Worm (Caenorhabditis elegans) whole organism, late embryonic: ENCODE measurements around the gene tctn-1.
"Not testable (repeated sequence)": the region's sequence is repeated elsewhere in the genome, so short reads cannot be mapped to it uniquely, and the experiment has no call there.

Source experiments
- ama-1 ChIP-seq: fragments of 150-350 bp; optimal IDR thresholded peaks from 2 replicates; lab custom pipeline; 2014
- ceh-6 ChIP-seq: fragments of 200-800 bp; sonication (Bioruptor generic); optimal IDR thresholded peaks from 2 replicates; lab custom pipeline; 2018; ENCODE audit warnings: mild to moderate bottlenecking, missing genetic modification characterization, missing compliant biosample characterization
- dmd-4 ChIP-seq: sonication (generic microtip); optimal IDR thresholded peaks from 2 replicates; lab custom pipeline; 2016; ENCODE audit warnings: borderline replicate concordance, missing genetic modification characterization, missing compliant biosample characterization
- fkh-10 ChIP-seq: fragments of 150-350 bp; optimal IDR thresholded peaks from 2 replicates; lab custom pipeline; 2014; ENCODE audit warnings: missing biosample characterization, missing genetic modification reagents, missing genetic modification characterization
- hlh-30 ChIP-seq: sonication (generic microtip); optimal IDR thresholded peaks from 2 replicates; lab custom pipeline; 2017; ENCODE audit warnings: antibody characterized with exemption, missing genetic modification characterization, missing compliant biosample characterization; ENCODE audit not compliant: insufficient read depth
- hlh-6 ChIP-seq: sonication (generic microtip); optimal IDR thresholded peaks from 2 replicates; lab custom pipeline; 2016; ENCODE audit warnings: missing genotype, missing genetic modification characterization, missing compliant biosample characterization
- madf-2 ChIP-seq: sonication (generic microtip); optimal IDR thresholded peaks from 2 replicates; lab custom pipeline; 2017; ENCODE audit warnings: missing genetic modification characterization, missing compliant biosample characterization
- nhr-11 ChIP-seq: fragments of 150-350 bp; optimal IDR thresholded peaks from 2 replicates; lab custom pipeline; 2014; ENCODE audit warnings: missing biosample characterization, missing genetic modification characterization
- pqm-1 ChIP-seq: sonication (generic microtip); optimal IDR thresholded peaks from 2 replicates; lab custom pipeline; 2016; ENCODE audit warnings: missing genetic modification characterization, missing compliant biosample characterization
- pros-1 ChIP-seq: fragments of 150-350 bp; optimal IDR thresholded peaks from 2 replicates; lab custom pipeline; 2014; ENCODE audit warnings: missing biosample characterization, missing genetic modification reagents, missing genetic modification characterization
- sdc-2 ChIP-seq: sonication (generic microtip); optimal IDR thresholded peaks from 2 replicates; lab custom pipeline; 2016; ENCODE audit warnings: missing genotype, missing genetic modification characterization, missing compliant biosample characterization
- sox-4 ChIP-seq: sonication (generic microtip); optimal IDR thresholded peaks from 2 replicates; lab custom pipeline; 2017; ENCODE audit warnings: mild to moderate bottlenecking, missing genetic modification characterization, inconsistent platforms, missing compliant biosample characterization
- tbx-2 ChIP-seq: sonication (generic microtip); optimal IDR thresholded peaks from 2 replicates; lab custom pipeline; 2016; ENCODE audit warnings: missing genetic modification characterization, missing compliant biosample characterization
- ztf-16 ChIP-seq: sonication (generic microtip); optimal IDR thresholded peaks from 2 replicates; lab custom pipeline; 2017; ENCODE audit warnings: missing genetic modification characterization, missing compliant biosample characterization

DNA sequence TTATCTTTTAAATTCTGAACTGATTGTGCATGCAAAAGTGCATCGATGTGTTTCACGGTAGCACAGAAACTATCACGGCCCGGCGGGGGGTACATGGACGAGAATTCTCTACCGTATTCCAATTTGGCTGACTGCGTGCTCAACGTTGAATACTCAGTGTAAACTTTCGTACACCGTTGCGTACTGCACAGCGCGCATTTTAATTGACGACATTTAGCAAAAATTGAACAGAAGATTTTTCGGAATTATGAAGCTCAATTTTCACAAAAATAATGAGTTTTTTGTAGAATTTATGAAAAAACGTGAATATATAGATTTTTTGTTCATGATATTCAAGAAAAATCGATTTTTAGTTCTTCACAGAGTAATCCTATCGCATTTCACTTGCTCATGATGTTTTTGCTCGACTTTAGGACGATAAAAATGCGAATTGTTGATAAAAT, 22.1 kb downstream of the tctn-1 start:
- not testable (repeated sequence) for TF ChIP-seq pqm-1 (tag; lab: Kevin White, UChicago); dmd-4 (tag; lab: Kevin White, UChicago); hlh-30 (tag; lab: Kevin White, UChicago); ztf-16 (tag; lab: Kevin White, UChicago); sox-4 (tag; lab: Kevin White, UChicago); madf-2 (tag; lab: Kevin White, UChicago); pros-1 (tag; lab: Kevin White, UChicago); fkh-10; hlh-6 (tag; lab: Kevin White, UChicago); sdc-2 (tag; lab: Kevin White, UChicago); ama-1 (lab: Kevin White, UChicago); nhr-11; ceh-6 (GFP tag; lab: Kevin White, UChicago)
- peak; percentile 52 for TF ChIP-seq tbx-2 (tag; lab: Kevin White, UChicago)
